Worm (Caenorhabditis elegans): Measurements from ENCODE around the gene ZK105.8.

The ZK105.8 gene

ce11 chrV:7728003-7728678 lies 3.8 kb downstream of the ZK105.8 start:
- TF ChIP-seq sptf-1 (tag; optimal IDR thresholded peaks at IDR 0.05) (peak; percentile 12), unc-120 (tag; optimal IDR thresholded peaks at IDR 0.05; ENCODE audit: poor library complexity, severe bottlenecking) (peak; percentile 97), zip-8 (tag; optimal IDR thresholded peaks at IDR 0.05) (no peak), ceh-43 (GFP tag; optimal IDR thresholded peaks at IDR 0.05) (no peak), ham-2 (GFP tag; optimal IDR thresholded peaks at IDR 0.05) (peak; percentile 64), unc-62 (GFP tag; optimal IDR thresholded peaks at IDR 0.05) (no peak), tbx-8 (GFP tag; optimal IDR thresholded peaks at IDR 0.05) (no peak), pha-4 (tag; optimal IDR thresholded peaks at IDR 0.05) (peak; percentile 16), mls-2 (tag; optimal IDR thresholded peaks at IDR 0.05) (peak; percentile 58), blmp-1 (tag; optimal IDR thresholded peaks at IDR 0.05) (peak; percentile 50), mab-5 (tag; optimal IDR thresholded peaks at IDR 0.05) (peak; percentile 49), ces-1 (GFP tag; optimal IDR thresholded peaks at IDR 0.05) (peak; percentile 93), M03D4.4 (tag; optimal IDR thresholded peaks at IDR 0.05) (no peak), flh-1 (GFP tag; optimal IDR thresholded peaks at IDR 0.05) (no peak), hlh-1 (tag; optimal IDR thresholded peaks at IDR 0.05) (no peak), lsy-2 (tag; optimal IDR thresholded peaks at IDR 0.05) (peak; percentile 5), sem-2 (GFP tag; optimal IDR thresholded peaks at IDR 0.05) (no peak), elt-3 (tag; optimal IDR thresholded peaks at IDR 0.05) (no peak)

- TF ChIP-seq lin-32 (GFP tag; optimal IDR thresholded peaks at IDR 0.05): no peak
- no peak for TF ChIP-seq lin-13 (tag; optimal IDR thresholded peaks at IDR 0.05)
- TF ChIP-seq nhr-237 (tag; optimal IDR thresholded peaks at IDR 0.05): no peak
- no peak for TF ChIP-seq lsy-2 (tag; optimal IDR thresholded peaks at IDR 0.05)
- TF ChIP-seq zip-8 (tag; optimal IDR thresholded peaks at IDR 0.05): no peak
- no peak for TF ChIP-seq ceh-83 (GFP tag; optimal IDR thresholded peaks at IDR 0.05)
- TF ChIP-seq ceh-43 (GFP tag; optimal IDR thresholded peaks at IDR 0.05): no peak
- TF ChIP-seq snpc-4 (tag; optimal IDR thresholded peaks at IDR 0.05): no peak
- TF ChIP-seq ham-2 (GFP tag; optimal IDR thresholded peaks at IDR 0.05): no peak
- no peak for TF ChIP-seq sem-2 (GFP tag; optimal IDR thresholded peaks at IDR 0.05)
- TF ChIP-seq nhr-76 (tag; optimal IDR thresholded peaks at IDR 0.05): no peak
- no peak for TF ChIP-seq unc-120 (tag; optimal IDR thresholded peaks at IDR 0.05; ENCODE audit: poor library complexity, severe bottlenecking)
- no peak for TF ChIP-seq cnd-1 (tag; optimal IDR thresholded peaks at IDR 0.05)
- no peak for TF ChIP-seq pha-4 (tag; optimal IDR thresholded peaks at IDR 0.05)
- no peak for TF ChIP-seq tbx-8 (GFP tag; optimal IDR thresholded peaks at IDR 0.05)
- no peak for TF ChIP-seq flh-1 (GFP tag; optimal IDR thresholded peaks at IDR 0.05)
- no peak for TF ChIP-seq bed-3 (GFP tag; optimal IDR thresholded peaks at IDR 0.05)
- TF ChIP-seq mab-5 (tag; optimal IDR thresholded peaks at IDR 0.05): no peak
Observed at ce11 chrV:7728679-7729027, 4.4 kb downstream of the ZK105.8 start, which contains the start of gene Y97E10C.1. Gene Y97E10C.1 (plus strand): TSS chrV:7728879.

ce11 chrV:7730488-7730887 lies 6.2 kb downstream of the ZK105.8 start:
- TF ChIP-seq drap-1 (GFP tag; optimal IDR thresholded peaks at IDR 0.05) (peak; percentile 5), sptf-1 (tag; optimal IDR thresholded peaks at IDR 0.05) (peak; percentile 34), mls-2 (tag; optimal IDR thresholded peaks at IDR 0.05) (peak; percentile 39), unc-39 (tag; optimal IDR thresholded peaks at IDR 0.05) (no peak), ceh-83 (GFP tag; optimal IDR thresholded peaks at IDR 0.05) (peak; percentile 21)

ce11 chrV:7733240-7733765 lies 9.0 kb downstream of the ZK105.8 start:
- TF ChIP-seq drap-1 (GFP tag; optimal IDR thresholded peaks at IDR 0.05): no peak
- TF ChIP-seq ces-1 (GFP tag; optimal IDR thresholded peaks at IDR 0.05): no peak
- TF ChIP-seq nhr-76 (tag; optimal IDR thresholded peaks at IDR 0.05): no peak
- no peak for TF ChIP-seq sem-2 (GFP tag; optimal IDR thresholded peaks at IDR 0.05)
- TF ChIP-seq mls-2 (tag; optimal IDR thresholded peaks at IDR 0.05): no peak
- no peak for TF ChIP-seq elt-3 (tag; optimal IDR thresholded peaks at IDR 0.05)
- TF ChIP-seq elt-1 (tag; optimal IDR thresholded peaks at IDR 0.05; ENCODE audit: borderline replicate concordance, insufficient read depth): no peak
- no peak for TF ChIP-seq nhr-2 (tag; optimal IDR thresholded peaks at IDR 0.05)
- no peak for TF ChIP-seq unc-39 (tag; optimal IDR thresholded peaks at IDR 0.05)
- TF ChIP-seq lsy-2 (tag; optimal IDR thresholded peaks at IDR 0.05): no peak
- TF ChIP-seq lin-32 (GFP tag; optimal IDR thresholded peaks at IDR 0.05): no peak
- no peak for TF ChIP-seq bed-3 (GFP tag; optimal IDR thresholded peaks at IDR 0.05)
- no peak for TF ChIP-seq ham-2 (GFP tag; optimal IDR thresholded peaks at IDR 0.05)
- TF ChIP-seq sptf-1 (tag; optimal IDR thresholded peaks at IDR 0.05): no peak
- TF ChIP-seq M03D4.4 (tag; optimal IDR thresholded peaks at IDR 0.05): no peak
- no peak for TF ChIP-seq flh-1 (GFP tag; optimal IDR thresholded peaks at IDR 0.05)
- no peak for TF ChIP-seq hlh-1 (tag; optimal IDR thresholded peaks at IDR 0.05)
- no peak for TF ChIP-seq unc-62 (GFP tag; optimal IDR thresholded peaks at IDR 0.05)
- TF ChIP-seq mep-1 (tag; optimal IDR thresholded peaks at IDR 0.05): no peak

Measured in whole organism, mixed stage, embryonic.